Fruit fly (Drosophila melanogaster) whole organism, embryonic: ENCODE results near the gene CG42240.

Experiments
- CG10366 ChIP-seq: fragments of 200-800 bp; sonication (Bioruptor generic); IDR thresholded peaks from 2 replicates; pipeline ENCODE4 v1.3.6; 2022; ENCODE audit warnings: missing biosample characterization, missing genetic modification characterization
- CG11093 ChIP-seq: fragments of 200-800 bp; sonication (Bioruptor generic); IDR thresholded peaks from 3 replicates; pipeline ENCODE4 v1.3.6; 2022; ENCODE audit warnings: missing biosample characterization, missing genetic modification characterization
- CG11398 ChIP-seq: fragments of 200-800 bp; sonication (Bioruptor generic); optimal IDR thresholded peaks from 2 replicates; lab custom pipeline; 2016; ENCODE audit warnings: missing biosample characterization, missing genetic modification characterization
- CG11695 ChIP-seq: fragments of 200-800 bp; sonication (Bioruptor generic); IDR thresholded peaks from 3 replicates; pipeline ENCODE4 v1.3.6; 2022; ENCODE audit warnings: missing biosample characterization, missing genetic modification characterization
- CG12299 ChIP-seq: fragments of 200-800 bp; sonication (Bioruptor generic); optimal IDR thresholded peaks from 2 replicates; lab custom pipeline; 2018; ENCODE audit warnings: missing biosample characterization, mild to moderate bottlenecking, missing genetic modification characterization
- CG13775 ChIP-seq: fragments of 200-800 bp; sonication (Bioruptor generic); optimal IDR thresholded peaks from 3 replicates; lab custom pipeline; 2017; ENCODE audit warnings: missing biosample characterization, mild to moderate bottlenecking, missing genetic modification characterization
- CG14965 ChIP-seq: fragments of 200-800 bp; sonication (Bioruptor generic); optimal IDR thresholded peaks from 2 replicates; lab custom pipeline; 2016; ENCODE audit warnings: missing biosample characterization, missing genetic modification characterization, borderline replicate concordance
- CG15011 ChIP-seq: fragments of 200-800 bp; sonication (Bioruptor generic); optimal IDR thresholded peaks from 3 replicates; lab custom pipeline; 2018; ENCODE audit warnings: missing biosample characterization, mild to moderate bottlenecking, missing genetic modification characterization
- CG16779 ChIP-seq: fragments of 200-800 bp; sonication (Bioruptor generic); IDR thresholded peaks from 2 replicates; pipeline ENCODE4 v1.3.6; 2022; ENCODE audit warnings: missing biosample characterization, missing genetic modification characterization
- CG18619 ChIP-seq: fragments of 200-800 bp; sonication (Bioruptor generic); optimal IDR thresholded peaks from 3 replicates; lab custom pipeline; 2017; ENCODE audit warnings: missing biosample characterization, mild to moderate bottlenecking, missing genetic modification characterization
- CG3281 ChIP-seq: fragments of 200-800 bp; sonication (Bioruptor generic); optimal IDR thresholded peaks from 3 replicates; lab custom pipeline; 2017; ENCODE audit warnings: missing biosample characterization, mild to moderate bottlenecking, missing genetic modification characterization
- CG33213 ChIP-seq: fragments of 200-800 bp; sonication (Bioruptor generic); optimal IDR thresholded peaks from 3 replicates; lab custom pipeline; 2016; ENCODE audit warnings: missing biosample characterization, missing genetic modification characterization
- CG3407 ChIP-seq: fragments of 200-800 bp; sonication (Bioruptor generic); optimal IDR thresholded peaks from 2 replicates; lab custom pipeline; 2018; ENCODE audit warnings: missing biosample characterization, mild to moderate bottlenecking, missing genetic modification characterization
- CG3726 ChIP-seq: fragments of 200-800 bp; sonication (Bioruptor generic); IDR thresholded peaks from 3 replicates; pipeline ENCODE4, ENCODE4 v1.3.6; 2022; ENCODE audit warnings: missing biosample characterization, missing genetic modification characterization
- CG4820 ChIP-seq: fragments of 200-800 bp; sonication (Bioruptor generic); optimal IDR thresholded peaks from 3 replicates; lab custom pipeline; 2016; ENCODE audit warnings: missing biosample characterization, missing genetic modification characterization
- CG7839 ChIP-seq: fragments of 200-800 bp; sonication (Bioruptor generic); optimal IDR thresholded peaks from 3 replicates; lab custom pipeline; 2018; ENCODE audit warnings: missing biosample characterization, mild to moderate bottlenecking, missing genetic modification characterization, moderate library complexity
- CG8944 ChIP-seq: fragments of 200-800 bp; sonication (Bioruptor generic); optimal IDR thresholded peaks from 3 replicates; lab custom pipeline; 2016; ENCODE audit warnings: missing biosample characterization, missing genetic modification characterization
- D ChIP-seq, 2 experiments: fragments of 200-800 bp in 1 of 2; fragments of >200 bp in 1 of 2; sonication (Bioruptor generic) in 1 of 2; optimal IDR thresholded peaks; 2 replicates in 1 of 2; 3 replicates in 1 of 2; lab custom pipeline; 2017; ENCODE audit warnings: mild to moderate bottlenecking in 1 of 2, missing biosample characterization in 1 of 2, missing genetic modification characterization in 1 of 2, missing genetic modification reagents in 1 of 2
- D19B ChIP-seq: fragments of 200-800 bp; sonication (Bioruptor generic); optimal IDR thresholded peaks from 2 replicates; lab custom pipeline; 2017; ENCODE audit warnings: missing biosample characterization, mild to moderate bottlenecking, missing genetic modification characterization
- Deaf1 ChIP-seq: fragments of 200-800 bp; optimal IDR thresholded peaks from 3 replicates; lab custom pipeline; 2019; ENCODE audit warnings: missing biosample characterization, mild to moderate bottlenecking, missing genetic modification characterization, moderate library complexity
- Dll ChIP-seq: fragments of 200-800 bp; sonication (Bioruptor generic); IDR thresholded peaks from 4 replicates; pipeline ENCODE4 v1.3.6; 2022; ENCODE audit warnings: missing biosample characterization, missing genetic modification characterization; ENCODE audit not compliant: partially characterized antibody
- Hand ChIP-seq: fragments of 200-800 bp; sonication (Bioruptor generic); optimal IDR thresholded peaks from 2 replicates; lab custom pipeline; 2017; ENCODE audit warnings: mild to moderate bottlenecking, missing biosample characterization, missing genetic modification reagents, missing genetic modification characterization
- Hmr ChIP-seq: fragments of 200-800 bp; sonication (Bioruptor generic); optimal IDR thresholded peaks from 3 replicates; lab custom pipeline; 2017; ENCODE audit warnings: mild to moderate bottlenecking, missing biosample characterization, missing genetic modification reagents, missing genetic modification characterization
- Mad ChIP-seq: fragments of 200-800 bp; sonication (Bioruptor generic); optimal IDR thresholded peaks from 2 replicates; lab custom pipeline; 2016; ENCODE audit warnings: missing biosample characterization, missing genetic modification characterization
- Max ChIP-seq: fragments of 200-800 bp; sonication (Bioruptor generic); optimal IDR thresholded peaks from 2 replicates; lab custom pipeline; 2016; ENCODE audit warnings: missing biosample characterization, mild to moderate bottlenecking, missing genetic modification characterization
- Med ChIP-seq: fragments of 200-800 bp; sonication (Bioruptor generic); peaks from one replicate; lab custom pipeline; 2016; ENCODE audit warnings: missing biosample characterization, missing genetic modification characterization, mild to moderate bottlenecking, inconsistent platforms, moderate library complexity
- NC2α ChIP-seq: fragments of 200-800 bp; sonication (Bioruptor generic); optimal IDR thresholded peaks from 2 replicates; lab custom pipeline; 2016; ENCODE audit warnings: missing biosample characterization, missing genetic modification characterization
- NC2β ChIP-seq: fragments of 200-800 bp; sonication (Bioruptor generic); optimal IDR thresholded peaks from 2 replicates; lab custom pipeline; 2016; ENCODE audit warnings: missing biosample characterization, missing genetic modification characterization
- Oaz ChIP-seq: fragments of 200-800 bp; sonication (Bioruptor generic); IDR thresholded peaks from 2 replicates; pipeline ENCODE4 v1.3.6; 2022; ENCODE audit warnings: missing biosample characterization, missing genetic modification characterization
- Sin3A ChIP-seq: fragments of >200 bp; optimal IDR thresholded peaks from 2 replicates; lab custom pipeline; 2018
- Xbp1 ChIP-seq: fragments of 200-800 bp; sonication (Bioruptor generic); optimal IDR thresholded peaks from 3 replicates; lab custom pipeline; 2016; ENCODE audit warnings: missing biosample characterization, mild to moderate bottlenecking, missing genetic modification characterization
- YL-1 ChIP-seq: fragments of 200-800 bp; sonication (Bioruptor generic); optimal IDR thresholded peaks from 3 replicates; lab custom pipeline; 2017; ENCODE audit warnings: missing biosample characterization, mild to moderate bottlenecking, missing genetic modification characterization
- ac ChIP-seq: fragments of 200-800 bp; sonication (Bioruptor generic); optimal IDR thresholded peaks from 3 replicates; lab custom pipeline; 2017; ENCODE audit warnings: missing biosample characterization, mild to moderate bottlenecking, missing genetic modification characterization
- amos ChIP-seq: fragments of 200-800 bp; sonication (Bioruptor generic); IDR thresholded peaks from 2 replicates; pipeline ENCODE4 v1.3.6; 2022; ENCODE audit warnings: missing biosample characterization, missing genetic modification characterization; ENCODE audit not compliant: partially characterized antibody
- ash1 ChIP-seq: fragments of 200-800 bp; sonication (Bioruptor generic); optimal IDR thresholded peaks from 2 replicates; lab custom pipeline; 2018; ENCODE audit warnings: missing biosample characterization, mild to moderate bottlenecking, missing genetic modification characterization
- cad ChIP-seq: fragments of >200 bp; optimal IDR thresholded peaks from 2 replicates; lab custom pipeline; 2017; ENCODE audit warnings: missing biosample characterization, missing genetic modification characterization
- cato ChIP-seq: fragments of 200-800 bp; sonication (Bioruptor generic); optimal IDR thresholded peaks from 2 replicates; lab custom pipeline; 2016; ENCODE audit warnings: missing biosample characterization, missing genetic modification characterization, borderline replicate concordance
- emc ChIP-seq: fragments of 200-800 bp; sonication (Bioruptor generic); optimal IDR thresholded peaks from 2 replicates; lab custom pipeline; 2016; ENCODE audit warnings: missing biosample characterization, missing genetic modification characterization
- fd3F ChIP-seq: fragments of 200-800 bp; sonication (Bioruptor generic); optimal IDR thresholded peaks from 2 replicates; lab custom pipeline; 2018; ENCODE audit warnings: missing biosample characterization, mild to moderate bottlenecking, missing genetic modification characterization, moderate library complexity
- fd64A ChIP-seq: fragments of 200-800 bp; sonication (Bioruptor generic); optimal IDR thresholded peaks from 3 replicates; lab custom pipeline; 2018; ENCODE audit warnings: missing biosample characterization, mild to moderate bottlenecking, missing genetic modification characterization
- jumu ChIP-seq: fragments of 200-800 bp; sonication (Bioruptor generic); optimal IDR thresholded peaks from 3 replicates; lab custom pipeline; 2016; ENCODE audit warnings: missing biosample characterization, missing genetic modification characterization
- lilli ChIP-seq: fragments of 200-800 bp; sonication (Bioruptor generic); optimal IDR thresholded peaks from 3 replicates; lab custom pipeline; 2016; ENCODE audit warnings: missing biosample characterization, missing genetic modification characterization
- rib ChIP-seq: fragments of 200-800 bp; sonication (Bioruptor generic); IDR thresholded peaks from 2 replicates; pipeline ENCODE4 v1.3.6; 2022; ENCODE audit warnings: missing biosample characterization, missing genetic modification characterization
- run ChIP-seq: fragments of 200-800 bp; sonication (Bioruptor generic); optimal IDR thresholded peaks from 3 replicates; lab custom pipeline; 2018; ENCODE audit warnings: missing biosample characterization, mild to moderate bottlenecking, missing genetic modification characterization
- sens ChIP-seq: fragments of 200-800 bp; sonication (Bioruptor generic); peaks from one replicate; lab custom pipeline; 2016; ENCODE audit warnings: missing biosample characterization, missing genetic modification characterization
- sisA ChIP-seq: fragments of 200-800 bp; sonication (Bioruptor generic); IDR thresholded peaks from 2 replicates; pipeline ENCODE4 v1.3.6; 2022; ENCODE audit warnings: missing biosample characterization, missing genetic modification characterization
- sug ChIP-seq: fragments of 200-800 bp; optimal IDR thresholded peaks from 2 replicates; lab custom pipeline; 2019; ENCODE audit warnings: missing biosample characterization, mild to moderate bottlenecking, missing genetic modification characterization, moderate library complexity
- tgo ChIP-seq: fragments of 200-800 bp; sonication (Bioruptor generic); IDR thresholded peaks from 3 replicates; pipeline ENCODE4 v1.3.6; 2022; ENCODE audit warnings: missing biosample characterization, missing genetic modification characterization
- ttk ChIP-seq: fragments of 200-800 bp; sonication (Bioruptor generic); IDR thresholded peaks from 2 replicates; pipeline ENCODE4 v2.1.2; 2022; ENCODE audit warnings: missing biosample characterization, missing genetic modification characterization
- twi ChIP-seq: fragments of 200-800 bp; optimal IDR thresholded peaks from 2 replicates; lab custom pipeline; 2019; ENCODE audit warnings: missing biosample characterization, mild to moderate bottlenecking, missing genetic modification characterization, moderate library complexity
- zfh2 ChIP-seq: fragments of 200-800 bp; sonication (Bioruptor generic); optimal IDR thresholded peaks from 2 replicates; lab custom pipeline; 2016; ENCODE audit warnings: missing biosample characterization, missing genetic modification characterization

The CG42240 gene

dm6 chrX:6295129-6295539, 35.5 kb upstream of the CG42240 start, which contains the start of the genes CG15891 and CG3815 (continued):
- TF ChIP-seq NC2α (no peak), cato (no peak), Med (peak; percentile 90), sens (GFP tag; lab: Kevin White, UChicago) (peak; percentile 81), Hand (no peak), Dll (GFP tag; lab: Robert Waterston, UW) (peak; percentile 63; the same call in 3 of the 4 replicates), CG11695 (GFP tag; lab: Robert Waterston, UW) (no peak), fd64A (GFP tag; lab: Kevin White, UChicago) (no peak), CG12299 (tag; lab: Kevin White, UChicago) (peak; percentile 23), ash1 (GFP tag; lab: Kevin White, UChicago) (no peak), amos (GFP tag; lab: Robert Waterston, UW) (peak; percentile 54), CG16779 (GFP tag; lab: Robert Waterston, UW) (no peak), CG8944 (GFP tag; lab: Kevin White, UChicago) (peak; percentile 23), ttk (GFP tag; lab: Robert Waterston, UW) (no peak), Hmr (no peak), CG14965 (GFP tag; lab: Kevin White, UChicago) (no peak), CG7839 (tag; lab: Kevin White, UChicago) (peak; percentile 66), lilli (GFP tag; lab: Kevin White, UChicago) (peak; percentile 68), Oaz (GFP tag; lab: Robert Waterston, UW) (no peak), D19B (GFP tag; lab: Kevin White, UChicago) (no peak), Sin3A (lab: Kevin White, UChicago) (peak; percentile 89), rib (GFP tag; lab: Robert Waterston, UW) (0 out of 2 replicates have a peak, but pooled peaks have one; percentile 19), Xbp1 (GFP tag; lab: Kevin White, UChicago) (peak; percentile 53), zfh2 (GFP tag; lab: Kevin White, UChicago) (peak; percentile 72), run (no peak), CG10366 (GFP tag; lab: Robert Waterston, UW) (peak; percentile 43; the same call in 1 of the 2 replicates), CG4820 (GFP tag; lab: Kevin White, UChicago) (peak; percentile 10), cad (GFP tag; lab: Kevin White, UChicago) (no peak), CG15011 (GFP tag; lab: Kevin White, UChicago) (no peak), emc (GFP tag; lab: Kevin White, UChicago) (no peak), CG13775 (GFP tag; lab: Kevin White, UChicago) (peak; percentile 67), sug (peak; percentile 76), ac (no peak), YL-1 (GFP tag; lab: Kevin White, UChicago) (peak; percentile 60), CG3281 (GFP tag; lab: Kevin White, UChicago) (peak; percentile 68), CG3407 (no peak), Max (GFP tag; lab: Kevin White, UChicago) (peak; percentile 2), tgo (peak; percentile 49; the same call in 1 of the 3 replicates), CG11093 (GFP tag; lab: Robert Waterston, UW) (0 out of 3 replicates have a peak, but pooled peaks have one; percentile 39), Mad (GFP tag; lab: Kevin White, UChicago) (peak; percentile 12), NC2β (GFP tag; lab: Kevin White, UChicago) (no peak), CG33213 (GFP tag; lab: Kevin White, UChicago) (peak; percentile 16), sisA (GFP tag; lab: Robert Waterston, UW) (peak; percentile 51), twi (tag; lab: Kevin White, UChicago) (peak; percentile 48), CG18619 (GFP tag; lab: Kevin White, UChicago) (peak; percentile 69), CG3726 (no peak), Deaf1 (tag; lab: Kevin White, UChicago) (no peak), CG11398 (GFP tag; lab: Kevin White, UChicago) (no peak), jumu (peak; percentile 40), fd3F (peak; percentile 25), D (optimal IDR thresholded peaks at IDR 0.05; lab: Kevin White, UChicago) (no peak), D (GFP tag; optimal IDR thresholded peaks at IDR 0.05; lab: Kevin White, UChicago) (no peak)
